Fruit fly (Drosophila melanogaster) whole organism, embryonic: ENCODE data around the gene CG15262.

Source experiments
- CG11085 ChIP-seq: fragments of 200-800 bp; sonication (Bioruptor generic); IDR thresholded peaks from 2 replicates; pipeline ENCODE4 v1.3.6; 2022; ENCODE audit warnings: missing biosample characterization, missing genetic modification characterization
- CG11696 ChIP-seq: fragments of 200-800 bp; sonication (Bioruptor generic); IDR thresholded peaks from 2 replicates; pipeline ENCODE4 v1.3.6; 2022; ENCODE audit warnings: missing biosample characterization, missing genetic modification characterization
- CG14710 ChIP-seq: fragments of 200-800 bp; sonication (Bioruptor generic); optimal IDR thresholded peaks from 3 replicates; lab custom pipeline; 2019; ENCODE audit warnings: missing biosample characterization, mild to moderate bottlenecking, missing genetic modification characterization, moderate library complexity
- CG15514 ChIP-seq: fragments of 200-800 bp; sonication (Bioruptor generic); optimal IDR thresholded peaks from 3 replicates; lab custom pipeline; 2017; ENCODE audit warnings: missing biosample characterization, missing genetic modification characterization, mild to moderate bottlenecking, moderate library complexity, missing genetic modification reagents
- CG16863 ChIP-seq: fragments of 200-800 bp; sonication (Bioruptor generic); optimal IDR thresholded peaks from 3 replicates; lab custom pipeline; 2016; ENCODE audit warnings: missing biosample characterization, missing genetic modification characterization
- CG17361 ChIP-seq: fragments of 200-800 bp; sonication (Bioruptor generic); IDR thresholded peaks from 3 replicates; pipeline ENCODE4 v1.3.6; 2022; ENCODE audit warnings: missing biosample characterization, missing genetic modification characterization
- CG1792 ChIP-seq: fragments of 200-800 bp; sonication (Bioruptor generic); optimal IDR thresholded peaks from 2 replicates; lab custom pipeline; 2016; ENCODE audit warnings: missing biosample characterization, missing genetic modification characterization
- CG18476 ChIP-seq: fragments of 200-800 bp; sonication (Bioruptor generic); optimal IDR thresholded peaks from 2 replicates; lab custom pipeline; 2016; ENCODE audit warnings: missing biosample characterization, mild to moderate bottlenecking, missing genetic modification characterization
- CG2129 ChIP-seq: fragments of 200-800 bp; sonication (Bioruptor generic); IDR thresholded peaks from 2 replicates; pipeline ENCODE4 v1.3.6; 2022; ENCODE audit warnings: missing biosample characterization, missing genetic modification characterization; ENCODE audit not compliant: partially characterized antibody
- CG31365 ChIP-seq: fragments of 200-800 bp; sonication (Bioruptor generic); optimal IDR thresholded peaks from 2 replicates; lab custom pipeline; 2018; ENCODE audit warnings: missing biosample characterization, mild to moderate bottlenecking, missing genetic modification characterization
- CG4424 ChIP-seq: fragments of 200-800 bp; sonication (Bioruptor generic); optimal IDR thresholded peaks from 3 replicates; lab custom pipeline; 2016; ENCODE audit warnings: missing biosample characterization, missing genetic modification characterization
- CG4820 ChIP-seq: fragments of 200-800 bp; sonication (Bioruptor generic); optimal IDR thresholded peaks from 3 replicates; lab custom pipeline; 2016; ENCODE audit warnings: missing biosample characterization, missing genetic modification characterization
- CG7556 ChIP-seq: fragments of 200-800 bp; sonication (Bioruptor generic); optimal IDR thresholded peaks from 2 replicates; lab custom pipeline; 2017; ENCODE audit warnings: missing biosample characterization, mild to moderate bottlenecking, missing genetic modification characterization
- CG8924 ChIP-seq: fragments of 200-800 bp; optimal IDR thresholded peaks from 3 replicates; lab custom pipeline; 2019; ENCODE audit warnings: missing biosample characterization, mild to moderate bottlenecking, missing genetic modification characterization, moderate library complexity
- CG9215 ChIP-seq: fragments of 200-800 bp; sonication (Bioruptor generic); IDR thresholded peaks from 2 replicates; pipeline ENCODE4 v1.3.6; 2022; ENCODE audit warnings: missing biosample characterization, missing genetic modification characterization
- CG9932 ChIP-seq: fragments of 200-800 bp; sonication (Bioruptor generic); IDR thresholded peaks from 2 replicates; pipeline ENCODE4 v1.3.6; 2022; ENCODE audit warnings: missing biosample characterization, missing genetic modification characterization
- Dref ChIP-seq: fragments of 200-800 bp; sonication (Bioruptor generic); IDR thresholded peaks from 2 replicates; pipeline ENCODE4 v1.3.6; 2022; ENCODE audit warnings: missing biosample characterization, missing genetic modification characterization
- Ets65A ChIP-seq: fragments of 200-800 bp; sonication (Bioruptor generic); peaks from one replicate; lab custom pipeline; 2016; ENCODE audit warnings: missing biosample characterization, missing genetic modification characterization
- Ets97D ChIP-seq: fragments of 200-800 bp; sonication (Bioruptor generic); optimal IDR thresholded peaks from 3 replicates; lab custom pipeline; 2016; ENCODE audit warnings: missing biosample characterization, missing genetic modification characterization
- Fer1 ChIP-seq: fragments of 200-800 bp; sonication (Bioruptor generic); optimal IDR thresholded peaks from 2 replicates; lab custom pipeline; 2017; ENCODE audit warnings: missing biosample characterization, mild to moderate bottlenecking, missing genetic modification characterization
- MESR4 ChIP-seq: fragments of 200-800 bp; sonication (Bioruptor generic); optimal IDR thresholded peaks from 2 replicates; lab custom pipeline; 2018; ENCODE audit warnings: missing biosample characterization, mild to moderate bottlenecking, missing genetic modification characterization, moderate library complexity
- MTF-1 ChIP-seq: fragments of 200-800 bp; sonication (Bioruptor generic); optimal IDR thresholded peaks from 2 replicates; lab custom pipeline; 2018; ENCODE audit warnings: missing biosample characterization, mild to moderate bottlenecking, missing genetic modification characterization, borderline replicate concordance
- Med ChIP-seq: fragments of 200-800 bp; sonication (Bioruptor generic); peaks from one replicate; lab custom pipeline; 2016; ENCODE audit warnings: missing biosample characterization, missing genetic modification characterization, mild to moderate bottlenecking, inconsistent platforms, moderate library complexity
- Neu2 ChIP-seq: fragments of 200-800 bp; sonication (Bioruptor generic); optimal IDR thresholded peaks from 3 replicates; lab custom pipeline; 2016; ENCODE audit warnings: missing biosample characterization, missing genetic modification characterization, borderline replicate concordance
- Rfx ChIP-seq: fragments of 200-800 bp; sonication (Bioruptor generic); IDR thresholded peaks from 2 replicates; pipeline ENCODE4 v1.3.6; 2022; ENCODE audit warnings: missing biosample characterization, missing genetic modification characterization
- Xrp1 ChIP-seq: fragments of 200-800 bp; sonication (Bioruptor generic); IDR thresholded peaks from 2 replicates; pipeline ENCODE4 v1.3.6; 2022; ENCODE audit warnings: missing biosample characterization, missing genetic modification characterization
- bbx ChIP-seq: fragments of 200-800 bp; sonication (Bioruptor generic); IDR thresholded peaks from 2 replicates; pipeline ENCODE4 v1.3.6; 2022; ENCODE audit warnings: missing biosample characterization, missing genetic modification characterization; ENCODE audit not compliant: partially characterized antibody
- dimm ChIP-seq: fragments of 200-800 bp; sonication (Bioruptor generic); IDR thresholded peaks from 2 replicates; pipeline ENCODE4 v1.3.6; 2022; ENCODE audit warnings: missing biosample characterization, missing genetic modification characterization
- dmrt99B ChIP-seq: fragments of 200-800 bp; sonication (Bioruptor generic); optimal IDR thresholded peaks from 2 replicates; lab custom pipeline; 2018; ENCODE audit warnings: missing biosample characterization, mild to moderate bottlenecking, missing genetic modification characterization, moderate library complexity
- dpn ChIP-seq, 2 experiments: fragments of 200-800 bp; sonication (Bioruptor generic); optimal IDR thresholded peaks; 3 replicates each; lab custom pipeline; 2016; ENCODE audit warnings: missing biosample characterization in 2 of 2, missing genetic modification characterization in 2 of 2
- fd3F ChIP-seq: fragments of 200-800 bp; sonication (Bioruptor generic); optimal IDR thresholded peaks from 2 replicates; lab custom pipeline; 2018; ENCODE audit warnings: missing biosample characterization, mild to moderate bottlenecking, missing genetic modification characterization, moderate library complexity
- gem ChIP-seq: fragments of 200-800 bp; sonication (Bioruptor generic); optimal IDR thresholded peaks from 2 replicates; lab custom pipeline; 2019; ENCODE audit warnings: missing biosample characterization, mild to moderate bottlenecking, missing genetic modification characterization, moderate library complexity
- grau ChIP-seq: fragments of 200-800 bp; optimal IDR thresholded peaks from 3 replicates; lab custom pipeline; 2019; ENCODE audit warnings: missing biosample characterization, mild to moderate bottlenecking, missing genetic modification characterization, moderate library complexity
- gro ChIP-seq: fragments of 200-800 bp; sonication (Bioruptor generic); optimal IDR thresholded peaks from 2 replicates; lab custom pipeline; 2016; ENCODE audit warnings: missing biosample characterization, missing genetic modification characterization
- h ChIP-seq: fragments of >200 bp; optimal IDR thresholded peaks from 2 replicates; lab custom pipeline; 2017
- luna ChIP-seq: fragments of 200-800 bp; sonication (Bioruptor generic); optimal IDR thresholded peaks from 2 replicates; lab custom pipeline; 2016; ENCODE audit warnings: missing biosample characterization, missing genetic modification characterization
- mam ChIP-seq: fragments of 200-800 bp; sonication (Bioruptor generic); optimal IDR thresholded peaks from 3 replicates; lab custom pipeline; 2016; ENCODE audit warnings: missing biosample characterization, missing genetic modification characterization
- odd ChIP-seq: fragments of 200-800 bp; sonication (Bioruptor generic); optimal IDR thresholded peaks from 2 replicates; lab custom pipeline; 2017; ENCODE audit warnings: missing biosample characterization, mild to moderate bottlenecking, missing genetic modification characterization
- p53 ChIP-seq: fragments of 200-800 bp; sonication (Bioruptor generic); optimal IDR thresholded peaks from 2 replicates; lab custom pipeline; 2016; ENCODE audit warnings: missing biosample characterization, missing genetic modification characterization
- pnt ChIP-seq: fragments of 200-800 bp; sonication (Bioruptor generic); optimal IDR thresholded peaks from 3 replicates; lab custom pipeline; 2016; ENCODE audit warnings: missing biosample characterization, missing genetic modification characterization
- prd ChIP-seq, 3 experiments: fragments of >200 bp in 2 of 3; fragments of 200-800 bp in 1 of 3; sonication (Bioruptor generic) in 1 of 3; optimal IDR thresholded peaks in 2 of 3; IDR thresholded peaks in 1 of 3; 2 replicates in 2 of 3; 3 replicates in 1 of 3; pipeline versions ENCODE4 v1.3.6 to Lab custom; 2017 to 2022; ENCODE audit warnings: missing biosample characterization in 1 of 3, missing genetic modification characterization in 1 of 3
- slbo ChIP-seq: fragments of 200-800 bp; sonication (Bioruptor generic); IDR thresholded peaks from 2 replicates; pipeline ENCODE4 v1.3.6; 2022; ENCODE audit warnings: missing biosample characterization, missing genetic modification characterization
- sqz ChIP-seq: fragments of 200-800 bp; sonication (Bioruptor generic); optimal IDR thresholded peaks from 3 replicates; lab custom pipeline; 2018; ENCODE audit warnings: missing biosample characterization, mild to moderate bottlenecking, missing genetic modification characterization
- tll ChIP-seq, 2 experiments: fragments of 200-800 bp in 1 of 2; fragments of >200 bp in 1 of 2; sonication (Bioruptor generic) in 1 of 2; optimal IDR thresholded peaks; 2 replicates each; lab custom pipeline; 2017 to 2019; ENCODE audit warnings: missing biosample characterization in 2 of 2, missing genetic modification characterization in 2 of 2, mild to moderate bottlenecking in 1 of 2, moderate library complexity in 1 of 2
- unc-4 ChIP-seq: fragments of 200-800 bp; sonication (Bioruptor generic); IDR thresholded peaks from 2 replicates; pipeline ENCODE4 v1.3.6; 2022; ENCODE audit warnings: missing biosample characterization, missing genetic modification characterization; ENCODE audit not compliant: partially characterized antibody
- zen2 ChIP-seq: fragments of 200-800 bp; sonication (Bioruptor generic); IDR thresholded peaks from 3 replicates; pipeline ENCODE4 v1.3.6; 2022; ENCODE audit warnings: missing biosample characterization, missing genetic modification characterization; ENCODE audit not compliant: partially characterized antibody

Gene CG15262

DNA sequence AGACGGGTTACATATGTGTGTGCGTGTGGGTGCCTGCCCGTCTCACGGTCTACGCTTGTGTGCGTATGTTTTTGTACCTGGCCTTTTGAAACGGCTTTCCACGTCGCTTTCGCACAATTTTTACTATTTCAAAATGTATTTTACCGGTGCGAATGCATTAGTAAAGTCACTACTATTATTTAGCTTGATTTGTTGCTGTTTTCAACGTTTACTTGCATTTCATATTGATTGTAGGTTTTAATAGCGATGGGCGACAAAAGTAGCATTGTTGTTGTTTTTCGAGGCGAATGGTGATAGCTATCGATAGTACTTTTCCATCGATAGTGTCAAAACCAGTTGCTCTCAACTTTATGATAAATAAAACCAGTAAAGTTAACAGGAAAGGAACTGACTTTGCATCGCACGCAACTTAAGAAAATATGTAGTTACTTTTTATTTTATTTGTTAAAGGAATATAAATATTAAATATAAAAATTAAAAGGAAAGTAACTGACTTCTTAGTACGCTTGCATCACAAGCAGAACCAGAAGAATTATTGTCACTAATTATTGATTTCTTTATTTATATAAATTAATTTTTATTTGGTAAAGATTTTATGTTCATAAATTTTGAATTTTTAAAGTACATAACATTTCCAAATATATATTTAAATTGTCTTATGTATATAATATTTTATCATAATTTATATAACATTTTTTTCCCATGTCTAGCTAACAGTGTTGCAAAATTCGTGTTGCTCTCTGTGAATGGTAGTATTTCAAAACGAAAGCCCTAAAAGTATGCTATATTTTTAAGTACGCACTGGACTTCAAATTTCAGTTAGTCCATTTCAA is 25.6 kb upstream of the CG15262 start, which contains the start of gene Cul3 (continued):
- peak; percentile 46 for TF ChIP-seq CG8924 (tag; lab: Kevin White, UChicago)
- TF ChIP-seq CG11085 (GFP tag; lab: Robert Waterston, UW): no peak
- no peak for TF ChIP-seq gro (GFP tag; lab: Kevin White, UChicago)
- TF ChIP-seq CG4820 (GFP tag; lab: Kevin White, UChicago): no peak

DNA sequence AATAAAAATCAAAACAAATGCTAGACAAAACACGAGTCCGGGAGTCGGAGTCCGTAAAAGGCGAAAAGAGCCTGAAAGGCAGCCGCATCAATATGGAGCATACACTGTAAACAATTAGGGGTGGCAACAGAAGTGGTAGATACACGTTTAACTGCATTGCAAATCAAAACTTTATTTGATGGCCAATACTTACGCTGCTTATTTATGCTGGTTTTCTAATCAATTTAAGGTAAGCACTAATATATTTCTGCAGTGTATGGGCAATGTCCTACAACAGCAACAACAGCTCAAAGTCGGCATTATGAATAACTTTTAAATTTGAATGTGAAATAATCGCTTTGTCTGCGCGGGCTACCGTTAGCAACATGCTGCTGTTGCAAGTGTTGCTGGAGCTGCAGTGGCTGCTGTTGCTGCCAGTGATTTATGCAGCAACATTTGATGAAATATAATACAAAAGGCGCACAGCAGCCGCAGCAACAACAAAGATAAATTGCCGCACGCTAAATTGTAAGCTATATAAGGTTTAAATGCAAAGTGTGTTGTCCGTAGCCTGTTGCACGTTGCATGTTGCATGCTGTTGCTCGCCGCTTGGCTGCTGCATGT is 24.0 kb upstream of the CG15262 start:
- TF ChIP-seq Ets65A (GFP tag; lab: Kevin White, UChicago) (no peak), prd (optimal IDR thresholded peaks at IDR 0.05; lab: Kevin White, UChicago) (no peak), prd (GFP tag; IDR thresholded peaks at IDR 0.05; lab: Robert Waterston, UW) (peak; percentile 11; the same call in 1 of the 3 replicates), dmrt99B (tag; lab: Kevin White, UChicago) (no peak), grau (no peak), tll (GFP tag; optimal IDR thresholded peaks at IDR 0.05; lab: Kevin White, UChicago) (no peak), dimm (GFP tag; lab: Robert Waterston, UW) (no peak), CG15514 (GFP tag; lab: Kevin White, UChicago) (no peak), Xrp1 (peak; percentile 42; the same call in 1 of the 2 replicates), odd (GFP tag; lab: Kevin White, UChicago) (no peak), fd3F (no peak), slbo (GFP tag; lab: Robert Waterston, UW) (no peak), bbx (no peak), Fer1 (GFP tag; lab: Kevin White, UChicago) (no peak), dpn (GFP tag; optimal IDR thresholded peaks at IDR 0.05; lab: Kevin White, UChicago) (no peak), CG17361 (GFP tag; lab: Robert Waterston, UW) (no peak), CG7556 (GFP tag; lab: Kevin White, UChicago) (no peak), CG9932 (0 out of 2 replicates have a peak, but pooled peaks have one; percentile 16), CG8924 (tag; lab: Kevin White, UChicago) (no peak), MTF-1 (GFP tag; lab: Kevin White, UChicago) (no peak), CG1792 (GFP tag; lab: Kevin White, UChicago) (no peak), CG2129 (GFP tag; lab: Robert Waterston, UW) (no peak), Rfx (GFP tag; lab: Robert Waterston, UW) (no peak), Dref (no peak), pnt (GFP tag; lab: Kevin White, UChicago) (peak; percentile 0), mam (GFP tag; lab: Kevin White, UChicago) (peak; percentile 18), sqz (GFP tag; lab: Kevin White, UChicago) (no peak), CG9215 (GFP tag; lab: Robert Waterston, UW) (no peak), CG11696 (GFP tag; lab: Robert Waterston, UW) (no peak), CG14710 (tag; lab: Kevin White, UChicago) (no peak), luna (GFP tag; lab: Kevin White, UChicago) (no peak), CG4424 (GFP tag; lab: Kevin White, UChicago) (peak; percentile 15), zen2 (GFP tag; lab: Robert Waterston, UW) (no peak), CG18476 (GFP tag; lab: Kevin White, UChicago) (no peak), Neu2 (GFP tag; lab: Kevin White, UChicago) (no peak), MESR4 (GFP tag; lab: Kevin White, UChicago) (no peak), p53 (GFP tag; lab: Kevin White, UChicago) (no peak), unc-4 (GFP tag; lab: Robert Waterston, UW) (no peak), Ets97D (no peak), gem (tag; lab: Kevin White, UChicago) (peak; percentile 25), h (lab: Kevin White, UChicago) (no peak), Med (GFP tag; lab: Kevin White, UChicago) (peak; percentile 32), CG31365 (tag; lab: Kevin White, UChicago) (no peak), CG16863 (GFP tag; lab: Kevin White, UChicago) (no peak)
